Worm (Caenorhabditis elegans) whole organism, midembryonic: ENCODE data around the gene Y97E10B.1.

Experiments used
- T22C8.4 ChIP-seq: fragments of 200-800 bp; sonication (Bioruptor generic); IDR thresholded peaks from 2 replicates; pipeline ENCODE4 v1.3.6; 2022; ENCODE audit warnings: missing genetic modification characterization, missing compliant biosample characterization
- cog-1 ChIP-seq: sonication (generic microtip); optimal IDR thresholded peaks from 2 replicates; lab custom pipeline; 2016; ENCODE audit warnings: missing genetic modification characterization, missing compliant biosample characterization
- flt-1 ChIP-seq: fragments of 200-800 bp; sonication (Bioruptor generic); IDR thresholded peaks from 2 replicates; pipeline ENCODE4 v1.3.6; 2022; ENCODE audit warnings: missing genetic modification characterization, missing compliant biosample characterization
- klf-2 ChIP-seq: fragments of 200-800 bp; sonication (Bioruptor generic); conservative IDR thresholded peaks from 2 replicates; pipeline ENCODE4 v1.3.6; 2022; ENCODE audit warnings: missing genetic modification reagents, missing genetic modification characterization, missing compliant biosample characterization
- med-1 ChIP-seq: sonication (generic microtip); optimal IDR thresholded peaks from 2 replicates; lab custom pipeline; 2017; ENCODE audit warnings: missing genetic modification characterization, mild to moderate bottlenecking, missing compliant biosample characterization, antibody characterized with exemption, missing genetic modification reagents; ENCODE audit not compliant: insufficient read depth
- ref-1 ChIP-seq: fragments of 200-800 bp; sonication (Bioruptor generic); conservative IDR thresholded peaks from 2 replicates; pipeline ENCODE4 v1.3.6; 2022; ENCODE audit warnings: missing genetic modification reagents, missing genetic modification characterization, missing compliant biosample characterization
- tab-1 ChIP-seq: fragments of 200-800 bp; sonication (Bioruptor generic); IDR thresholded peaks from 2 replicates; pipeline ENCODE4 v1.3.6; 2022; ENCODE audit warnings: missing genetic modification characterization, missing compliant biosample characterization
- ztf-29 ChIP-seq: fragments of 200-800 bp; sonication (Bioruptor generic); IDR thresholded peaks from 2 replicates; pipeline ENCODE4 v1.3.6; 2022; ENCODE audit warnings: missing genetic modification reagents, missing genetic modification characterization, missing compliant biosample characterization

ce11 chrV:7958740-7959320 lies 15.2 kb downstream of the Y97E10B.1 start, which contains the start of the genes clec-217 and F26D11.2:
- no peak for TF ChIP-seq klf-2 (GFP tag; lab: Robert Waterston, UW)
- TF ChIP-seq ztf-29 (GFP tag; lab: Robert Waterston, UW): no peak
- no peak for TF ChIP-seq ref-1 (GFP tag; lab: Robert Waterston, UW)
- TF ChIP-seq flt-1: no peak
- TF ChIP-seq tab-1: no peak
- TF ChIP-seq med-1 (GFP tag; lab: Kevin White, UChicago): no peak
- no peak for TF ChIP-seq cog-1 (tag; lab: Kevin White, UChicago)
- TF ChIP-seq T22C8.4 (GFP tag; lab: Robert Waterston, UW): no peak
